Fruit fly (Drosophila melanogaster): ENCODE measurements around the gene Wdr37.

DNA sequence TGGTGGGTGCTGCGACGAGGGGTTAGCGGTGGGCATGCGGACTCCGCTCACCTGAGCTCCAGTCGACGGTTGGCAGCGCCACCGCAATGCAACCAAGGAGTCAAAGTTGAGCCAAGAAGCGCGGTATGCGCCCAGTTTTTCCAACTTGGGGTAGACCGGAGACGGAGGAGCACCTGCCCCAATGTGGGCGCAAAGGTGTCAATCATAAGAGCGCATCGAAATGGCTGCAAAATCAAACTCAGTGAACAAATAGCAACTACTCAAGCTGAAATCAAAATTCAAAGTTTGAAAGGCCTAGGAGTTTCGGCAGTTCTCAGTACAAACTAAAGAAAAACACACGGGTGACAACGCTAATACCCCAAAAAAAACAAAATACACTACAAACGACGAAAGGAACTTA is 40.8 kb downstream of the Wdr37 start, which contains the start of gene hmw:
- TF ChIP-seq psq (optimal IDR thresholded peaks at IDR 0.05) (no peak), Sin3A (optimal IDR thresholded peaks at IDR 0.05) (no peak), insv (optimal IDR thresholded peaks at IDR 0.05) (no peak), Myc (optimal IDR thresholded peaks at IDR 0.05) (no peak), ttk (optimal IDR thresholded peaks at IDR 0.05) (no peak), h (optimal IDR thresholded peaks at IDR 0.05) (no peak)
